Worm (Caenorhabditis elegans) whole organism, young adult: Measurements from ENCODE around the gene clec-162.

Source experiments
- C06A6.2 ChIP-seq: fragments of 200-800 bp; sonication (Bioruptor generic); conservative IDR thresholded peaks from 2 replicates; pipeline ENCODE4 v1.3.6; 2022; ENCODE audit warnings: missing genetic modification characterization, missing compliant biosample characterization
- D2030.7 ChIP-seq: fragments of 200-800 bp; sonication (Bioruptor generic); IDR thresholded peaks from 2 replicates; pipeline ENCODE4 v1.3.6; 2022; ENCODE audit warnings: missing genetic modification reagents, missing genetic modification characterization, missing compliant biosample characterization
- F10E7.11 ChIP-seq: sonication (generic microtip); optimal IDR thresholded peaks from 2 replicates; lab custom pipeline; 2017; ENCODE audit warnings: mild to moderate bottlenecking, missing genetic modification characterization, moderate library complexity, missing compliant biosample characterization
- F22D6.2 ChIP-seq: sonication (generic microtip); optimal IDR thresholded peaks from 2 replicates; lab custom pipeline; 2016; ENCODE audit warnings: mild to moderate bottlenecking, missing genetic modification characterization, missing compliant biosample characterization
- F33H1.4 ChIP-seq: fragments of 200-800 bp; sonication (Bioruptor generic); IDR thresholded peaks from 2 replicates; pipeline ENCODE4 v1.3.6; 2022; ENCODE audit warnings: missing genetic modification reagents, missing genetic modification characterization, missing compliant biosample characterization
- F39B2.1 ChIP-seq: fragments of 200-800 bp; sonication (Bioruptor generic); IDR thresholded peaks from 2 replicates; pipeline ENCODE4 v1.3.6; 2022; ENCODE audit warnings: missing genetic modification reagents, missing genetic modification characterization, missing compliant biosample characterization
- F49E8.2 ChIP-seq: sonication (generic microtip); optimal IDR thresholded peaks from 3 replicates; lab custom pipeline; 2017; ENCODE audit warnings: missing genetic modification characterization, mild to moderate bottlenecking, missing compliant biosample characterization, antibody characterized with exemption, moderate library complexity; ENCODE audit not compliant: insufficient read depth
- F57A8.1 ChIP-seq: fragments of 200-800 bp; sonication (Bioruptor generic); optimal IDR thresholded peaks from 2 replicates; lab custom pipeline; 2018; ENCODE audit warnings: mild to moderate bottlenecking, missing genetic modification characterization, moderate library complexity, missing compliant biosample characterization
- F57C9.4 ChIP-seq: sonication (generic microtip); optimal IDR thresholded peaks from 2 replicates; lab custom pipeline; 2017; ENCODE audit warnings: mild to moderate bottlenecking, missing genetic modification characterization, missing compliant biosample characterization
- T07F8.4 ChIP-seq: sonication (generic microtip); optimal IDR thresholded peaks from 2 replicates; lab custom pipeline; 2016; ENCODE audit warnings: mild to moderate bottlenecking, missing genetic modification characterization, moderate library complexity, missing compliant biosample characterization
- Y53F4B.3 ChIP-seq: fragments of 200-800 bp; sonication (Bioruptor generic); IDR thresholded peaks from 2 replicates; pipeline ENCODE4 v1.3.6; 2022; ENCODE audit warnings: missing genetic modification reagents, missing genetic modification characterization, missing compliant biosample characterization
- Y67H2A.10 ChIP-seq: fragments of 200-800 bp; sonication (Bioruptor generic); conservative IDR thresholded peaks from 2 replicates; pipeline ENCODE4 v1.3.6; 2022; ENCODE audit warnings: missing genetic modification reagents, missing genetic modification characterization, missing compliant biosample characterization
- Y95B8A.8 ChIP-seq: fragments of 200-800 bp; sonication (Bioruptor generic); IDR thresholded peaks from 2 replicates; pipeline ENCODE4 v1.3.6; 2022; ENCODE audit warnings: missing genetic modification reagents, missing genetic modification characterization, missing compliant biosample characterization
- ZK185.1 ChIP-seq: sonication (generic microtip); optimal IDR thresholded peaks from 2 replicates; lab custom pipeline; 2016; ENCODE audit warnings: mild to moderate bottlenecking, missing genetic modification characterization, missing compliant biosample characterization; ENCODE audit not compliant: poor library complexity, severe bottlenecking
- ama-1 ChIP-seq, 3 experiments: fragments of 150-350 bp in 1 of 3; sonication (generic microtip) in 2 of 3; optimal IDR thresholded peaks; 2 replicates each; lab custom pipeline; 2014 to 2018; ENCODE audit warnings: missing biosample characterization in 2 of 3, missing genetic modification characterization in 2 of 3, missing genetic modification reagents in 2 of 3
- aptf-2 ChIP-seq: fragments of 200-800 bp; sonication (Bioruptor generic); conservative IDR thresholded peaks from 2 replicates; pipeline ENCODE4 v1.3.6; 2022; ENCODE audit warnings: missing genetic modification reagents, missing genetic modification characterization, missing compliant biosample characterization
- athp-1 ChIP-seq: sonication (generic microtip); optimal IDR thresholded peaks from 2 replicates; lab custom pipeline; 2017; ENCODE audit warnings: mild to moderate bottlenecking, missing genetic modification characterization, missing compliant biosample characterization
- bed-1 ChIP-seq: fragments of 200-800 bp; sonication (Bioruptor generic); IDR thresholded peaks from 2 replicates; pipeline ENCODE4 v1.3.6; 2022; ENCODE audit warnings: missing genetic modification reagents, missing genetic modification characterization, missing compliant biosample characterization
- dox-1 ChIP-seq: fragments of 200-800 bp; sonication (Bioruptor generic); IDR thresholded peaks from 2 replicates; pipeline ENCODE4 v1.3.6; 2022; ENCODE audit warnings: missing genetic modification reagents, missing genetic modification characterization, missing compliant biosample characterization
- dpff-1 ChIP-seq: sonication (generic microtip); optimal IDR thresholded peaks from 2 replicates; lab custom pipeline; 2017; ENCODE audit warnings: mild to moderate bottlenecking, missing genetic modification characterization, missing compliant biosample characterization
- dpl-1 ChIP-seq: fragments of 150-350 bp; optimal IDR thresholded peaks from 2 replicates; lab custom pipeline; 2014; ENCODE audit warnings: missing biosample characterization, missing genetic modification reagents, missing genetic modification characterization
- efl-1 ChIP-seq: fragments of 150-350 bp; optimal IDR thresholded peaks from 2 replicates; lab custom pipeline; 2014; ENCODE audit warnings: missing biosample characterization, missing genetic modification reagents, missing genetic modification characterization
- egl-44 ChIP-seq: fragments of 200-800 bp; sonication (Bioruptor generic); IDR thresholded peaks from 2 replicates; pipeline ENCODE4 v1.3.6; 2022; ENCODE audit warnings: missing genetic modification reagents, missing genetic modification characterization, missing compliant biosample characterization
- ekl-4 ChIP-seq: fragments of 200-800 bp; sonication (Bioruptor generic); IDR thresholded peaks from 2 replicates; pipeline ENCODE4 v1.3.6; 2022; ENCODE audit warnings: missing genetic modification reagents, missing genetic modification characterization, missing compliant biosample characterization
- hlh-12 ChIP-seq: sonication (generic microtip); optimal IDR thresholded peaks from 2 replicates; lab custom pipeline; 2016; ENCODE audit warnings: missing genetic modification characterization, missing compliant biosample characterization
- hlh-26 ChIP-seq: fragments of 200-800 bp; sonication (Bioruptor generic); conservative IDR thresholded peaks from 2 replicates; pipeline ENCODE4 v1.3.6; 2022; ENCODE audit warnings: missing genetic modification reagents, missing genetic modification characterization, missing compliant biosample characterization
- let-526 ChIP-seq: fragments of 200-800 bp; sonication (Bioruptor generic); IDR thresholded peaks from 2 replicates; pipeline ENCODE4 v1.3.6; 2022; ENCODE audit warnings: missing genetic modification reagents, missing genetic modification characterization, missing compliant biosample characterization
- lin-26 ChIP-seq: fragments of 200-800 bp; sonication (Bioruptor generic); IDR thresholded peaks from 2 replicates; pipeline ENCODE4 v1.3.6; 2022; ENCODE audit warnings: missing genetic modification reagents, missing genetic modification characterization, missing compliant biosample characterization
- lsl-1 ChIP-seq: fragments of 200-800 bp; sonication (Bioruptor generic); optimal IDR thresholded peaks from 2 replicates; lab custom pipeline; 2018; ENCODE audit warnings: mild to moderate bottlenecking, missing genetic modification characterization, moderate library complexity, missing compliant biosample characterization
- madf-6 ChIP-seq: fragments of 200-800 bp; sonication (Bioruptor generic); IDR thresholded peaks from 2 replicates; pipeline ENCODE4 v1.3.6; 2022; ENCODE audit warnings: missing genetic modification reagents, missing genetic modification characterization, missing compliant biosample characterization
- madf-8 ChIP-seq: fragments of 200-800 bp; sonication (Bioruptor generic); conservative IDR thresholded peaks from 2 replicates; pipeline ENCODE4 v1.3.6; 2022; ENCODE audit warnings: missing genetic modification reagents, missing genetic modification characterization, missing compliant biosample characterization
- mcd-1 ChIP-seq: fragments of 200-800 bp; sonication (Bioruptor generic); IDR thresholded peaks from 2 replicates; pipeline ENCODE4 v1.3.6; 2022; ENCODE audit warnings: missing genetic modification reagents, missing genetic modification characterization, missing compliant biosample characterization
- nfya-1 ChIP-seq: sonication (generic microtip); optimal IDR thresholded peaks from 2 replicates; lab custom pipeline; 2017; ENCODE audit warnings: antibody characterized with exemption, missing compliant biosample characterization, missing genetic modification characterization, borderline replicate concordance; ENCODE audit not compliant: insufficient read depth
- nfya-2 ChIP-seq: fragments of 200-800 bp; sonication (Bioruptor generic); IDR thresholded peaks from 2 replicates; pipeline ENCODE4 v1.3.6; 2022; ENCODE audit warnings: missing genetic modification reagents, missing genetic modification characterization, missing compliant biosample characterization
- nhr-120 ChIP-seq: fragments of 200-800 bp; sonication (Bioruptor generic); IDR thresholded peaks from 2 replicates; pipeline ENCODE4 v1.3.6; 2022; ENCODE audit warnings: missing genetic modification characterization, missing compliant biosample characterization
- nhr-80 ChIP-seq: sonication (generic microtip); optimal IDR thresholded peaks from 2 replicates; lab custom pipeline; 2016; ENCODE audit warnings: missing genetic modification characterization, missing compliant biosample characterization
- pha-4 ChIP-seq: fragments of 150-350 bp; sonication (generic microtip); optimal IDR thresholded peaks from 2 replicates; lab custom pipeline; 2014; ENCODE audit warnings: missing biosample characterization, missing genetic modification reagents, missing genetic modification characterization
- rcor-1 ChIP-seq: fragments of 200-800 bp; sonication (Bioruptor generic); IDR thresholded peaks from 2 replicates; pipeline ENCODE4 v1.3.6; 2022; ENCODE audit warnings: missing genetic modification reagents, missing genetic modification characterization, missing compliant biosample characterization
- rpc-1 ChIP-seq, 2 experiments: fragments of 150-350 bp in 1 of 2; sonication (generic microtip) in 1 of 2; optimal IDR thresholded peaks; 2 replicates each; lab custom pipeline; 2014 to 2018; ENCODE audit warnings: missing biosample characterization in 1 of 2, missing genetic modification characterization in 1 of 2, missing genetic modification reagents in 1 of 2, missing genotype in 1 of 2
- tbp1 ChIP-seq: fragments of 200-800 bp; sonication (Bioruptor generic); optimal IDR thresholded peaks from 2 replicates; lab custom pipeline; 2018; ENCODE audit warnings: mild to moderate bottlenecking, missing genetic modification characterization, missing compliant biosample characterization
- xnd-1 ChIP-seq: sonication (generic microtip); optimal IDR thresholded peaks from 2 replicates; lab custom pipeline; 2016; ENCODE audit warnings: missing genotype, missing genetic modification reagents, missing genetic modification characterization, missing compliant biosample characterization
- zfh-2 ChIP-seq: fragments of 200-800 bp; sonication (Bioruptor generic); conservative IDR thresholded peaks from 2 replicates; pipeline ENCODE4 v1.3.6; 2022; ENCODE audit warnings: missing genetic modification reagents, missing genetic modification characterization, missing compliant biosample characterization
- zim-3 ChIP-seq: sonication (generic microtip); optimal IDR thresholded peaks from 2 replicates; lab custom pipeline; 2017; ENCODE audit warnings: mild to moderate bottlenecking, missing genetic modification characterization, moderate library complexity, missing compliant biosample characterization
- ztf-18 ChIP-seq: sonication (generic microtip); optimal IDR thresholded peaks from 2 replicates; lab custom pipeline; 2016; ENCODE audit warnings: missing genotype, mild to moderate bottlenecking, missing genetic modification characterization, missing compliant biosample characterization
- ztf-22 ChIP-seq: fragments of 200-800 bp; sonication (Bioruptor generic); optimal IDR thresholded peaks from 2 replicates; lab custom pipeline; 2018; ENCODE audit warnings: mild to moderate bottlenecking, missing genetic modification characterization, moderate library complexity, missing compliant biosample characterization
- ztf-3 ChIP-seq: fragments of 200-800 bp; sonication (Bioruptor generic); optimal IDR thresholded peaks from 2 replicates; lab custom pipeline; 2018; ENCODE audit warnings: mild to moderate bottlenecking, missing genetic modification characterization, missing compliant biosample characterization

Gene clec-162

ce11 chrIII:9765465-9765900, 40.5 kb upstream of the clec-162 start (continued):
- TF ChIP-seq dpl-1 (GFP tag; lab: Kevin White, UChicago) (peak; percentile 19), lin-26 (GFP tag; lab: Robert Waterston, UW) (peak; percentile 91), ztf-3 (GFP tag; lab: Kevin White, UChicago) (peak; percentile 97), F49E8.2 (tag; lab: Kevin White, UChicago) (no peak), F10E7.11 (tag; lab: Kevin White, UChicago) (peak; percentile 79), F57C9.4 (tag; lab: Kevin White, UChicago) (peak; percentile 95), nfya-2 (GFP tag; lab: Robert Waterston, UW) (0 out of 2 replicates have a peak, but pooled peaks have one; percentile 87), let-526 (peak; percentile 98), T07F8.4 (tag; lab: Kevin White, UChicago) (peak; percentile 57), lsl-1 (GFP tag; lab: Kevin White, UChicago) (peak; percentile 29), aptf-2 (GFP tag; lab: Robert Waterston, UW) (0 out of 2 replicates have a peak, but pooled peaks have one; percentile 40), madf-8 (GFP tag; lab: Robert Waterston, UW) (no peak), nhr-80 (tag; lab: Kevin White, UChicago) (peak; percentile 97), F39B2.1 (peak; percentile 77), athp-1 (tag; lab: Kevin White, UChicago) (peak; percentile 93), tbp1 (GFP tag; lab: Kevin White, UChicago) (peak; percentile 75), madf-6 (GFP tag; lab: Robert Waterston, UW) (peak; percentile 66), D2030.7 (GFP tag; lab: Robert Waterston, UW) (0 out of 2 replicates have a peak, but pooled peaks have one; percentile 16), dpff-1 (tag; lab: Kevin White, UChicago) (peak; percentile 88), F22D6.2 (tag; lab: Kevin White, UChicago) (peak; percentile 89), ztf-18 (tag; lab: Kevin White, UChicago) (peak; percentile 82), egl-44 (peak; percentile 96), pha-4 (tag; lab: Kevin White, UChicago) (peak; percentile 95), rcor-1 (GFP tag; lab: Robert Waterston, UW) (peak; percentile 92), ekl-4 (GFP tag; lab: Robert Waterston, UW) (peak; percentile 99), F57A8.1 (GFP tag; lab: Kevin White, UChicago) (peak; percentile 71), ama-1 (optimal IDR thresholded peaks at IDR 0.05; lab: Kevin White, UChicago) (peak; percentile 90), ama-1 (GFP tag; optimal IDR thresholded peaks at IDR 0.05; lab: Kevin White, UChicago) (peak in 1 of 2 experiments; percentile 78), ztf-22 (GFP tag; lab: Kevin White, UChicago) (peak; percentile 97), C06A6.2 (GFP tag; lab: Robert Waterston, UW) (peak; percentile 97), xnd-1 (no peak), nhr-120 (GFP tag; lab: Robert Waterston, UW) (no peak)

- TF ChIP-seq F33H1.4 (GFP tag; lab: Robert Waterston, UW) (0 out of 2 replicates have a peak, but pooled peaks have one; percentile 12), hlh-12 (tag; lab: Kevin White, UChicago) (no peak), efl-1 (no peak), F10E7.11 (tag; lab: Kevin White, UChicago) (no peak), nfya-1 (tag; lab: Kevin White, UChicago) (no peak), Y53F4B.3 (no peak), bed-1 (GFP tag; lab: Robert Waterston, UW) (0 out of 2 replicates have a peak, but pooled peaks have one; percentile 60), zfh-2 (peak; percentile 63; the same call in 1 of the 2 replicates), ekl-4 (GFP tag; lab: Robert Waterston, UW) (no peak), ZK185.1 (tag; lab: Kevin White, UChicago) (no peak), dox-1 (GFP tag; lab: Robert Waterston, UW) (no peak), Y67H2A.10 (no peak), rpc-1 (optimal IDR thresholded peaks at IDR 0.05; lab: Kevin White, UChicago) (no peak), rpc-1 (tag; optimal IDR thresholded peaks at IDR 0.05; lab: Kevin White, UChicago) (no peak), Y95B8A.8 (no peak), hlh-26 (GFP tag; lab: Robert Waterston, UW) (no peak), zim-3 (tag; lab: Kevin White, UChicago) (no peak), mcd-1 (GFP tag; lab: Robert Waterston, UW) (peak; percentile 22; the same call in 1 of the 2 replicates), T07F8.4 (tag; lab: Kevin White, UChicago) (no peak)
These were observed 39.7 kb upstream of the clec-162 start for ce11 chrIII:9764718-9765117.
